Fruit fly (Drosophila melanogaster) whole organism, adult: ENCODE results near the gene CG7328.

ENCODE experiments used
- CG11617 ChIP-seq: fragments of 200-800 bp; sonication (Bioruptor generic); optimal IDR thresholded peaks from 2 replicates; lab custom pipeline; 2017; ENCODE audit warnings: mild to moderate bottlenecking, missing biosample characterization, missing genetic modification reagents, missing genetic modification characterization
- CG12768 ChIP-seq: fragments of 200-800 bp; sonication (Bioruptor generic); optimal IDR thresholded peaks from 2 replicates; lab custom pipeline; 2017; ENCODE audit warnings: missing biosample characterization, missing genetic modification characterization, mild to moderate bottlenecking, moderate library complexity, missing genetic modification reagents
- CG14711 ChIP-seq: fragments of 200-800 bp; sonication (Bioruptor generic); optimal IDR thresholded peaks from 2 replicates; lab custom pipeline; 2018; ENCODE audit warnings: missing biosample characterization, mild to moderate bottlenecking, missing genetic modification characterization, moderate library complexity
- CG5204 ChIP-seq: fragments of 200-800 bp; sonication (Bioruptor generic); optimal IDR thresholded peaks from 2 replicates; lab custom pipeline; 2016; ENCODE audit warnings: missing biosample characterization, missing genetic modification characterization
- CG7045 ChIP-seq: fragments of 200-800 bp; sonication (Bioruptor generic); optimal IDR thresholded peaks from 2 replicates; lab custom pipeline; 2017; ENCODE audit warnings: missing biosample characterization, mild to moderate bottlenecking, missing genetic modification characterization
- CG7101 ChIP-seq: fragments of 200-800 bp; sonication (Bioruptor generic); optimal IDR thresholded peaks from 2 replicates; lab custom pipeline; 2018; ENCODE audit warnings: missing biosample characterization, mild to moderate bottlenecking, missing genetic modification characterization, moderate library complexity
- Crg-1 ChIP-seq: fragments of 200-800 bp; sonication (Bioruptor generic); optimal IDR thresholded peaks from 2 replicates; lab custom pipeline; 2016; ENCODE audit warnings: missing biosample characterization, missing genetic modification characterization
- Hr96 ChIP-seq: fragments of 200-800 bp; sonication (Bioruptor generic); optimal IDR thresholded peaks from 2 replicates; lab custom pipeline; 2016; ENCODE audit warnings: missing biosample characterization, missing genetic modification characterization
- cic ChIP-seq: fragments of 200-800 bp; sonication (Bioruptor generic); optimal IDR thresholded peaks from 2 replicates; lab custom pipeline; 2017; ENCODE audit warnings: missing biosample characterization, mild to moderate bottlenecking, missing genetic modification characterization, moderate library complexity
- cnc ChIP-seq, 2 experiments: fragments of >200 bp; optimal IDR thresholded peaks; 2 replicates each; lab custom pipeline; 2017
- kay ChIP-seq: fragments of 200-800 bp; sonication (Bioruptor generic); peaks from one replicate; lab custom pipeline; 2016; ENCODE audit warnings: missing biosample characterization, missing genetic modification characterization, borderline replicate concordance
- ovo ChIP-seq: fragments of 200-800 bp; sonication (Bioruptor generic); optimal IDR thresholded peaks from 2 replicates; lab custom pipeline; 2016; ENCODE audit warnings: missing biosample characterization, missing genetic modification characterization
- tj ChIP-seq: fragments of 200-800 bp; sonication (Bioruptor generic); optimal IDR thresholded peaks from 3 replicates; lab custom pipeline; 2017; ENCODE audit warnings: missing biosample characterization, mild to moderate bottlenecking, missing genetic modification characterization, moderate library complexity
- toe ChIP-seq: fragments of 200-800 bp; sonication (Bioruptor generic); optimal IDR thresholded peaks from 2 replicates; lab custom pipeline; 2016; ENCODE audit warnings: missing biosample characterization, missing genetic modification characterization

dm6 chr3L:20105794-20106193 lies 34.6 kb downstream of the CG7328 start, which contains the start of gene CG14185:
- TF ChIP-seq toe (GFP tag; lab: Kevin White, UChicago) (no peak), kay (GFP tag; lab: Kevin White, UChicago) (no peak), CG14711 (tag; lab: Kevin White, UChicago) (no peak), cnc (optimal IDR thresholded peaks at IDR 0.05; lab: Kevin White, UChicago) (no peak), tj (GFP tag; lab: Kevin White, UChicago) (no peak), ovo (no peak), Hr96 (GFP tag; lab: Kevin White, UChicago) (no peak), CG5204 (GFP tag; lab: Kevin White, UChicago) (no peak), CG12768 (GFP tag; lab: Kevin White, UChicago) (no peak), CG7101 (no peak), cic (GFP tag; lab: Kevin White, UChicago) (no peak), Crg-1 (no peak), CG11617 (GFP tag; lab: Kevin White, UChicago) (no peak), CG7045 (GFP tag; lab: Kevin White, UChicago) (no peak)
